Fruit fly (Drosophila melanogaster): ENCODE results near the gene CG32037.

The CG32037 gene

dm6 chr3L:9446731-9447238, 45.2 kb downstream of the CG32037 start, which contains the start of gene CG3529 (continued):
- TF ChIP-seq CG6854 (GFP tag; optimal IDR thresholded peaks at IDR 0.05) (peak; percentile 17), Dek (tag; optimal IDR thresholded peaks at IDR 0.05) (peak; percentile 39), NC2β (GFP tag; optimal IDR thresholded peaks at IDR 0.05) (peak; percentile 44), CoRest (tag; optimal IDR thresholded peaks at IDR 0.05) (peak; percentile 49), dimm (GFP tag; IDR thresholded peaks at IDR 0.05) (no peak), CG12942 (GFP tag; optimal IDR thresholded peaks at IDR 0.05) (no peak), CG13287 (GFP tag; IDR thresholded peaks at IDR 0.05; ENCODE audit: partially characterized antibody) (peak; percentile 29; the same call in 1 of the 2 replicates), Nf-YB (GFP tag; optimal IDR thresholded peaks at IDR 0.05) (no peak), CG13775 (GFP tag; optimal IDR thresholded peaks at IDR 0.05) (no peak), CG12299 (tag; optimal IDR thresholded peaks at IDR 0.05) (no peak), CG4854 (GFP tag; optimal IDR thresholded peaks at IDR 0.05) (no peak), wor (GFP tag; IDR thresholded peaks at IDR 0.05) (no peak), CG18764 (GFP tag; optimal IDR thresholded peaks at IDR 0.05) (no peak), CG15514 (GFP tag; optimal IDR thresholded peaks at IDR 0.05) (peak; percentile 73), Hr51 (GFP tag; optimal IDR thresholded peaks at IDR 0.05) (peak in 1 of 2 experiments; percentile 17), CG10543 (GFP tag; optimal IDR thresholded peaks at IDR 0.05) (no peak), ERR (GFP tag; optimal IDR thresholded peaks at IDR 0.05) (no peak), CG12769 (tag; optimal IDR thresholded peaks at IDR 0.05) (peak; percentile 21), pros (GFP tag; optimal IDR thresholded peaks at IDR 0.05) (no peak), Hr3 (GFP tag; optimal IDR thresholded peaks at IDR 0.05) (no peak), Nf-YC (tag; optimal IDR thresholded peaks at IDR 0.05) (peak; percentile 31), H2.0 (GFP tag; IDR thresholded peaks at IDR 0.05) (peak; percentile 27; the same call in 1 of the 2 replicates), CG12659 (GFP tag; optimal IDR thresholded peaks at IDR 0.05) (peak; percentile 70), Atf3 (GFP tag; optimal IDR thresholded peaks at IDR 0.05) (peak; percentile 23), CG10147 (GFP tag; optimal IDR thresholded peaks at IDR 0.05) (peak; percentile 8), CG11560 (tag; IDR thresholded peaks at IDR 0.05) (no peak), ken (GFP tag; IDR thresholded peaks at IDR 0.05) (no peak), ATbp (GFP tag; optimal IDR thresholded peaks at IDR 0.05) (peak; percentile 34), CG6683 (GFP tag; optimal IDR thresholded peaks at IDR 0.05) (no peak), sim (GFP tag; IDR thresholded peaks at IDR 0.05) (no peak), CG9609 (GFP tag; optimal IDR thresholded peaks at IDR 0.05) (no peak), dysf (GFP tag; IDR thresholded peaks at IDR 0.05) (no peak), tll (GFP tag; optimal IDR thresholded peaks at IDR 0.05) (no peak), az2 (GFP tag; optimal IDR thresholded peaks at IDR 0.05) (peak; percentile 10), CG8765 (GFP tag; IDR thresholded peaks at IDR 0.05) (no peak), Mes4 (GFP tag; optimal IDR thresholded peaks at IDR 0.05) (no peak), Atf-2 (GFP tag; optimal IDR thresholded peaks at IDR 0.05) (no peak), CG8089 (GFP tag; optimal IDR thresholded peaks at IDR 0.05) (no peak), gcm (GFP tag; optimal IDR thresholded peaks at IDR 0.05) (peak; percentile 3), gt (GFP tag; IDR thresholded peaks at IDR 0.05) (no peak), CG6689 (GFP tag; IDR thresholded peaks at IDR 0.05) (no peak; the same call in 1 of the 2 replicates), vnd (GFP tag; IDR thresholded peaks at IDR 0.05; ENCODE audit: partially characterized antibody) (no peak), CG11085 (GFP tag; IDR thresholded peaks at IDR 0.05) (no peak), Ets97D (GFP tag; optimal IDR thresholded peaks at IDR 0.05) (peak; percentile 67), Rfx (GFP tag; IDR thresholded peaks at IDR 0.05) (peak; percentile 61), cato (GFP tag; optimal IDR thresholded peaks at IDR 0.05; ENCODE audit: borderline replicate concordance) (no peak), CG4424 (GFP tag; optimal IDR thresholded peaks at IDR 0.05) (peak; percentile 16), D (optimal IDR thresholded peaks at IDR 0.05) (no peak), D (GFP tag; optimal IDR thresholded peaks at IDR 0.05) (no peak), CG4617 (GFP tag; optimal IDR thresholded peaks at IDR 0.05; ENCODE audit: borderline replicate concordance) (peak; percentile 84)

Data from whole organism, embryonic.